Fruit fly (Drosophila melanogaster) whole organism, embryonic: Measurements from ENCODE around the gene CG1440.

Experiments used
- Aef1 ChIP-seq: fragments of 200-800 bp; sonication (Bioruptor generic); IDR thresholded peaks from 3 replicates; pipeline ENCODE4 v1.3.6; 2022; ENCODE audit warnings: missing biosample characterization, missing genetic modification characterization
- B-H2 ChIP-seq: fragments of 200-800 bp; sonication (Bioruptor generic); optimal IDR thresholded peaks from 2 replicates; lab custom pipeline; 2018; ENCODE audit warnings: missing biosample characterization, mild to moderate bottlenecking, missing genetic modification characterization
- Bgb ChIP-seq: fragments of 200-800 bp; sonication (Bioruptor generic); IDR thresholded peaks from 2 replicates; pipeline ENCODE4 v1.3.6; 2022; ENCODE audit warnings: missing biosample characterization, missing genetic modification characterization; ENCODE audit not compliant: partially characterized antibody
- CG10267 ChIP-seq: fragments of 200-800 bp; sonication (Bioruptor generic); optimal IDR thresholded peaks from 2 replicates; lab custom pipeline; 2018; ENCODE audit warnings: missing biosample characterization, mild to moderate bottlenecking, missing genetic modification characterization, moderate library complexity
- CG11723 ChIP-seq: fragments of 200-800 bp; sonication (Bioruptor generic); optimal IDR thresholded peaks from 2 replicates; lab custom pipeline; 2017; ENCODE audit warnings: missing biosample characterization, mild to moderate bottlenecking, missing genetic modification characterization
- CG13894 ChIP-seq: fragments of 200-800 bp; sonication (Bioruptor generic); optimal IDR thresholded peaks from 3 replicates; lab custom pipeline; 2018; ENCODE audit warnings: missing biosample characterization, mild to moderate bottlenecking, missing genetic modification characterization, moderate library complexity
- CG14014 ChIP-seq: fragments of 200-800 bp; sonication (Bioruptor generic); IDR thresholded peaks from 2 replicates; pipeline ENCODE4 v1.3.6; 2022; ENCODE audit warnings: missing biosample characterization, missing genetic modification characterization
- CG14050 ChIP-seq: fragments of 200-800 bp; sonication (Bioruptor generic); IDR thresholded peaks from 3 replicates; pipeline ENCODE4 v1.3.6; 2022; ENCODE audit warnings: missing biosample characterization, missing genetic modification characterization
- CG14710 ChIP-seq: fragments of 200-800 bp; sonication (Bioruptor generic); optimal IDR thresholded peaks from 3 replicates; lab custom pipeline; 2019; ENCODE audit warnings: missing biosample characterization, mild to moderate bottlenecking, missing genetic modification characterization, moderate library complexity
- CG15514 ChIP-seq: fragments of 200-800 bp; sonication (Bioruptor generic); optimal IDR thresholded peaks from 3 replicates; lab custom pipeline; 2017; ENCODE audit warnings: missing biosample characterization, missing genetic modification characterization, mild to moderate bottlenecking, moderate library complexity, missing genetic modification reagents
- CG16779 ChIP-seq: fragments of 200-800 bp; sonication (Bioruptor generic); IDR thresholded peaks from 2 replicates; pipeline ENCODE4 v1.3.6; 2022; ENCODE audit warnings: missing biosample characterization, missing genetic modification characterization
- CG2120 ChIP-seq: fragments of 200-800 bp; sonication (Bioruptor generic); optimal IDR thresholded peaks from 3 replicates; lab custom pipeline; 2016; ENCODE audit warnings: missing biosample characterization, missing genetic modification characterization
- CG2129 ChIP-seq: fragments of 200-800 bp; sonication (Bioruptor generic); IDR thresholded peaks from 2 replicates; pipeline ENCODE4 v1.3.6; 2022; ENCODE audit warnings: missing biosample characterization, missing genetic modification characterization; ENCODE audit not compliant: partially characterized antibody
- CG3163 ChIP-seq: fragments of 200-800 bp; sonication (Bioruptor generic); optimal IDR thresholded peaks from 3 replicates; lab custom pipeline; 2016; ENCODE audit warnings: missing biosample characterization, missing genetic modification characterization
- CG42726 ChIP-seq: fragments of 200-800 bp; sonication (Bioruptor generic); IDR thresholded peaks from 2 replicates; pipeline ENCODE4 v1.3.6; 2022; ENCODE audit warnings: missing biosample characterization, missing genetic modification characterization; ENCODE audit not compliant: partially characterized antibody
- CG4404 ChIP-seq: fragments of 200-800 bp; sonication (Bioruptor generic); IDR thresholded peaks from 2 replicates; pipeline ENCODE4 v1.3.6; 2022; ENCODE audit warnings: missing biosample characterization, missing genetic modification characterization
- CG4707 ChIP-seq: fragments of 200-800 bp; sonication (Bioruptor generic); optimal IDR thresholded peaks from 2 replicates; lab custom pipeline; 2018; ENCODE audit warnings: missing biosample characterization, mild to moderate bottlenecking, missing genetic modification characterization, moderate library complexity
- CG5953 ChIP-seq: fragments of 200-800 bp; sonication (Bioruptor generic); IDR thresholded peaks from 2 replicates; pipeline ENCODE4 v1.3.6; 2022; ENCODE audit warnings: missing biosample characterization, missing genetic modification characterization
- CG7357 ChIP-seq: fragments of 200-800 bp; sonication (Bioruptor generic); IDR thresholded peaks from 3 replicates; pipeline ENCODE4 v1.3.6; 2022; ENCODE audit warnings: missing biosample characterization, missing genetic modification characterization
- CG8765 ChIP-seq: fragments of 200-800 bp; sonication (Bioruptor generic); IDR thresholded peaks from 2 replicates; pipeline ENCODE4 v1.3.6; 2022; ENCODE audit warnings: missing biosample characterization, missing genetic modification characterization
- CTCF ChIP-seq: fragments of 200-800 bp; sonication (Bioruptor generic); optimal IDR thresholded peaks from 2 replicates; lab custom pipeline; 2017; ENCODE audit warnings: missing biosample characterization, mild to moderate bottlenecking, missing genetic modification characterization, moderate library complexity
- Camta ChIP-seq: fragments of 200-800 bp; sonication (Bioruptor generic); optimal IDR thresholded peaks from 2 replicates; lab custom pipeline; 2016; ENCODE audit warnings: missing biosample characterization, missing genetic modification characterization
- Dbx ChIP-seq: fragments of 200-800 bp; sonication (Bioruptor generic); IDR thresholded peaks from 3 replicates; pipeline ENCODE4 v1.3.6; 2022; ENCODE audit warnings: missing biosample characterization, missing genetic modification characterization
- Ets97D ChIP-seq: fragments of 200-800 bp; sonication (Bioruptor generic); optimal IDR thresholded peaks from 3 replicates; lab custom pipeline; 2016; ENCODE audit warnings: missing biosample characterization, missing genetic modification characterization
- Fer3 ChIP-seq: fragments of 200-800 bp; sonication (Bioruptor generic); optimal IDR thresholded peaks from 2 replicates; lab custom pipeline; 2018; ENCODE audit warnings: missing biosample characterization, mild to moderate bottlenecking, missing genetic modification characterization, moderate library complexity
- Jarid2 ChIP-seq: fragments of 200-800 bp; sonication (Bioruptor generic); optimal IDR thresholded peaks from 3 replicates; lab custom pipeline; 2017; ENCODE audit warnings: mild to moderate bottlenecking, missing biosample characterization, missing genetic modification reagents, missing genetic modification characterization
- Lhr ChIP-seq: fragments of 200-800 bp; sonication (Bioruptor generic); optimal IDR thresholded peaks from 3 replicates; lab custom pipeline; 2017; ENCODE audit warnings: mild to moderate bottlenecking, missing biosample characterization, missing genetic modification reagents, missing genetic modification characterization
- MESR4 ChIP-seq: fragments of 200-800 bp; sonication (Bioruptor generic); optimal IDR thresholded peaks from 2 replicates; lab custom pipeline; 2018; ENCODE audit warnings: missing biosample characterization, mild to moderate bottlenecking, missing genetic modification characterization, moderate library complexity
- Max ChIP-seq: fragments of 200-800 bp; sonication (Bioruptor generic); optimal IDR thresholded peaks from 2 replicates; lab custom pipeline; 2016; ENCODE audit warnings: missing biosample characterization, mild to moderate bottlenecking, missing genetic modification characterization
- Med ChIP-seq: fragments of 200-800 bp; sonication (Bioruptor generic); peaks from one replicate; lab custom pipeline; 2016; ENCODE audit warnings: missing biosample characterization, missing genetic modification characterization, mild to moderate bottlenecking, inconsistent platforms, moderate library complexity
- NK7.1 ChIP-seq: fragments of 200-800 bp; sonication (Bioruptor generic); optimal IDR thresholded peaks from 3 replicates; lab custom pipeline; 2016; ENCODE audit warnings: missing biosample characterization, missing genetic modification characterization
- Side ChIP-seq: fragments of 200-800 bp; sonication (Bioruptor generic); optimal IDR thresholded peaks from 2 replicates; lab custom pipeline; 2016; ENCODE audit warnings: missing biosample characterization, missing genetic modification characterization
- Trl ChIP-seq, 3 experiments: fragments of >200 bp in 2 of 3; fragments of 200-800 bp in 1 of 3; sonication (Bioruptor generic) in 1 of 3; optimal IDR thresholded peaks; 2 replicates in 1 of 3; 3 replicates in 2 of 3; lab custom pipeline; 2016 to 2017; ENCODE audit warnings: missing biosample characterization in 1 of 3, missing genetic modification characterization in 1 of 3
- ac ChIP-seq: fragments of 200-800 bp; sonication (Bioruptor generic); optimal IDR thresholded peaks from 3 replicates; lab custom pipeline; 2017; ENCODE audit warnings: missing biosample characterization, mild to moderate bottlenecking, missing genetic modification characterization
- dan ChIP-seq: fragments of 200-800 bp; sonication (Bioruptor generic); IDR thresholded peaks from 2 replicates; pipeline ENCODE4 v1.3.6; 2022; ENCODE audit warnings: missing biosample characterization, missing genetic modification characterization
- dm ChIP-seq: fragments of 200-800 bp; sonication (Bioruptor generic); optimal IDR thresholded peaks from 3 replicates; lab custom pipeline; 2016; ENCODE audit warnings: missing biosample characterization, missing genetic modification characterization
- gfzf ChIP-seq: fragments of 200-800 bp; sonication (Bioruptor generic); optimal IDR thresholded peaks from 2 replicates; lab custom pipeline; 2016; ENCODE audit warnings: missing biosample characterization, mild to moderate bottlenecking, missing genetic modification characterization, moderate library complexity
- ind ChIP-seq: fragments of 200-800 bp; sonication (Bioruptor generic); optimal IDR thresholded peaks from 3 replicates; lab custom pipeline; 2016; ENCODE audit warnings: missing biosample characterization, missing genetic modification characterization
- ken ChIP-seq: fragments of 200-800 bp; sonication (Bioruptor generic); IDR thresholded peaks from 3 replicates; pipeline ENCODE4 v1.3.6; 2022; ENCODE audit warnings: missing biosample characterization, missing genetic modification characterization
- kni ChIP-seq: fragments of 200-800 bp; sonication (Bioruptor generic); optimal IDR thresholded peaks from 3 replicates; lab custom pipeline; 2017; ENCODE audit warnings: mild to moderate bottlenecking, missing biosample characterization, missing genetic modification reagents, missing genetic modification characterization
- maf-S ChIP-seq: fragments of 200-800 bp; sonication (Bioruptor generic); optimal IDR thresholded peaks from 2 replicates; lab custom pipeline; 2016; ENCODE audit warnings: missing biosample characterization, missing genetic modification characterization
- mam ChIP-seq: fragments of 200-800 bp; sonication (Bioruptor generic); optimal IDR thresholded peaks from 3 replicates; lab custom pipeline; 2016; ENCODE audit warnings: missing biosample characterization, missing genetic modification characterization
- nmo ChIP-seq: fragments of 200-800 bp; sonication (Bioruptor generic); optimal IDR thresholded peaks from 2 replicates; lab custom pipeline; 2018; ENCODE audit warnings: missing biosample characterization, mild to moderate bottlenecking, missing genetic modification characterization, moderate library complexity
- peb ChIP-seq: fragments of 200-800 bp; sonication (Bioruptor generic); IDR thresholded peaks from 2 replicates; pipeline ENCODE4 v1.3.6; 2022; ENCODE audit warnings: missing biosample characterization, missing genetic modification characterization
- prd ChIP-seq, 3 experiments: fragments of >200 bp in 2 of 3; fragments of 200-800 bp in 1 of 3; sonication (Bioruptor generic) in 1 of 3; optimal IDR thresholded peaks in 2 of 3; IDR thresholded peaks in 1 of 3; 2 replicates in 2 of 3; 3 replicates in 1 of 3; pipeline versions ENCODE4 v1.3.6 to Lab custom; 2017 to 2022; ENCODE audit warnings: missing biosample characterization in 1 of 3, missing genetic modification characterization in 1 of 3
- schlank ChIP-seq: fragments of 200-800 bp; sonication (Bioruptor generic); optimal IDR thresholded peaks from 2 replicates; lab custom pipeline; 2018; ENCODE audit warnings: missing biosample characterization, mild to moderate bottlenecking, missing genetic modification characterization
- sisA ChIP-seq: fragments of 200-800 bp; sonication (Bioruptor generic); IDR thresholded peaks from 2 replicates; pipeline ENCODE4 v1.3.6; 2022; ENCODE audit warnings: missing biosample characterization, missing genetic modification characterization
- sr ChIP-seq: fragments of 200-800 bp; sonication (Bioruptor generic); IDR thresholded peaks from 3 replicates; pipeline ENCODE4 v1.3.6; 2022; ENCODE audit warnings: missing biosample characterization, missing genetic modification characterization
- zfh1 ChIP-seq: fragments of 200-800 bp; sonication (Bioruptor generic); IDR thresholded peaks from 3 replicates; pipeline ENCODE4 v1.3.6; 2022; ENCODE audit warnings: missing biosample characterization, missing genetic modification characterization

Gene CG1440

DNA sequence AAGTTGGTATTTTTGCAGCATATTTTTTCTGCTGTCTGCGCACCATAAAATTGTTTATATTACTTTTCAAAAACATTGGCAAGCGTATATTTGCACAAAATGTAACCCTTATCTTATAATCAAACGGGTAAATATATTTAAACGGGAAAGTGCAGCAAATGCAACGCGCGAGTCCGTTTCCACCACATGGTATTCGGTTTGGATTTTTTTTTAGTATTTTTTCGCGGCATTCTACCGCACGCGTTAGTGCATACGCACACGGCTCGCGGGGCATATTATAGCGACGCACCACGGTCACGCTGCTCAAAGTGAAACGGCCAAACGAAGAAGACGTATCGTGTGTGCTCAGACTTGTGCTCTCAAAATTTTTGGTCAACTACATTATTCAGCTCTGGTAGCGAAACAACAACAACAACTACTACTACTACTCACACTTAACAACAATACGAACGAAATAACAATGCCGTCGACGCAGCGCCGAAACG lies 27.8 kb upstream of the CG1440 start, which contains the start of gene Trf2 (continued):
- TF ChIP-seq MESR4 (GFP tag; lab: Kevin White, UChicago) (peak; percentile 50), Bgb (peak; percentile 23; the same call in 1 of the 2 replicates), CG13894 (tag; lab: Kevin White, UChicago) (peak; percentile 3), CG10267 (tag; lab: Kevin White, UChicago) (peak; percentile 25), Aef1 (GFP tag; lab: Robert Waterston, UW) (no peak), ken (GFP tag; lab: Robert Waterston, UW) (0 out of 3 replicates have a peak, but pooled peaks have one; percentile 12), Lhr (GFP tag; lab: Kevin White, UChicago) (peak; percentile 30), ac (GFP tag; lab: Kevin White, UChicago) (peak; percentile 8), dm (GFP tag; lab: Kevin White, UChicago) (peak; percentile 35), Camta (GFP tag; lab: Kevin White, UChicago) (peak; percentile 54), CG15514 (GFP tag; lab: Kevin White, UChicago) (peak; percentile 46), sisA (GFP tag; lab: Robert Waterston, UW) (no peak), Side (GFP tag; lab: Kevin White, UChicago) (peak; percentile 51), gfzf (peak; percentile 90), CG8765 (peak; percentile 18; the same call in 1 of the 2 replicates), CG4707 (peak; percentile 2), kni (GFP tag; lab: Kevin White, UChicago) (no peak), CG3163 (GFP tag; lab: Kevin White, UChicago) (peak; percentile 3), CG2120 (GFP tag; lab: Kevin White, UChicago) (peak; percentile 35), sr (GFP tag; lab: Robert Waterston, UW) (no peak), peb (GFP tag; lab: Robert Waterston, UW) (no peak), Max (GFP tag; lab: Kevin White, UChicago) (peak; percentile 3), CG42726 (GFP tag; lab: Robert Waterston, UW) (peak; percentile 31; the same call in 1 of the 2 replicates), CG7357 (GFP tag; lab: Robert Waterston, UW) (no peak), CG11723 (GFP tag; lab: Kevin White, UChicago) (no peak), Dbx (GFP tag; lab: Robert Waterston, UW) (peak; percentile 59; the same call in 1 of the 3 replicates), CTCF (peak; percentile 2), mam (GFP tag; lab: Kevin White, UChicago) (peak; percentile 11), B-H2 (GFP tag; lab: Kevin White, UChicago) (peak; percentile 10), Med (peak; percentile 85), Jarid2 (GFP tag; lab: Kevin White, UChicago) (peak; percentile 77), CG14710 (tag; lab: Kevin White, UChicago) (peak; percentile 29), Fer3 (tag; lab: Kevin White, UChicago) (peak; percentile 13), prd (optimal IDR thresholded peaks at IDR 0.05; lab: Kevin White, UChicago) (no peak), prd (GFP tag; IDR thresholded peaks at IDR 0.05; lab: Robert Waterston, UW) (0 out of 3 replicates have a peak, but pooled peaks have one; percentile 16), CG4404 (no peak), maf-S (GFP tag; lab: Kevin White, UChicago) (no peak), CG5953 (no peak), CG14014 (GFP tag; lab: Robert Waterston, UW) (peak; percentile 13; the same call in 1 of the 2 replicates), dan (GFP tag; lab: Robert Waterston, UW) (no peak), ind (GFP tag; lab: Kevin White, UChicago) (no peak), NK7.1 (GFP tag; lab: Kevin White, UChicago) (no peak), nmo (GFP tag; lab: Kevin White, UChicago) (peak; percentile 34), zfh1 (GFP tag; lab: Robert Waterston, UW) (peak; percentile 49; the same call in 2 of the 3 replicates), Ets97D (GFP tag; lab: Kevin White, UChicago) (peak; percentile 31), schlank (tag; lab: Kevin White, UChicago) (peak; percentile 3), CG2129 (GFP tag; lab: Robert Waterston, UW) (no peak), Trl (optimal IDR thresholded peaks at IDR 0.05; lab: Kevin White, UChicago) (no peak), Trl (GFP tag; optimal IDR thresholded peaks at IDR 0.05; lab: Kevin White, UChicago) (peak; percentile 9), CG16779 (no peak), CG14050 (GFP tag; lab: Robert Waterston, UW) (no peak)
